Worm (Caenorhabditis elegans): Measurements from ENCODE around the gene ZK669.5.

DNA sequence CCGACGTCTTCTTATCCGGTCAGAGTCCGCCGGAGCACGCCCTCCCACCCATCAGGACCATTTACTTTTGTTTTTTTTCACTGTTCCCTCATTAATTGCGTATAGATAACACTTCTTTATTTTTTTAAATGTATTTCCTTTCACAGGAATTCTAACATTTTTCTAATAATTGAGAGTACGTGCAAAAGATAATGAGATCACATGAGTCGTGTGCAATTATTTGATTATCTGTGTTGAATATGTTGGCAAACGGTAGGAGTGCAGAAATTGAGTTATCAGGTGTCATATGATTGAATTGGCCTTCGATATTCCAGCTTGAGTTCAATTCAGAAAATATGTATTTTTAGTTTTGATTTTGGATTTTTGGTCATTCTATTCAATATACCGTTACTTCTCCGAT is 21.7 kb upstream of the ZK669.5 start:
- no peak for TF ChIP-seq unc-62 (GFP tag; optimal IDR thresholded peaks at IDR 0.05)
- no peak for TF ChIP-seq elt-3 (tag; optimal IDR thresholded peaks at IDR 0.05)
- no peak for TF ChIP-seq lin-13 (tag; optimal IDR thresholded peaks at IDR 0.05)
- no peak for TF ChIP-seq mab-5 (tag; optimal IDR thresholded peaks at IDR 0.05)
- no peak for TF ChIP-seq pha-4 (tag; optimal IDR thresholded peaks at IDR 0.05)
- no peak for TF ChIP-seq lsy-2 (tag; optimal IDR thresholded peaks at IDR 0.05)
- no peak for TF ChIP-seq snpc-4 (tag; optimal IDR thresholded peaks at IDR 0.05)
- TF ChIP-seq blmp-1 (tag; optimal IDR thresholded peaks at IDR 0.05) = no peak
- TF ChIP-seq nhr-28 (tag; optimal IDR thresholded peaks at IDR 0.05) = no peak
- TF ChIP-seq nhr-2 (tag; optimal IDR thresholded peaks at IDR 0.05) = no peak
- TF ChIP-seq unc-39 (tag; optimal IDR thresholded peaks at IDR 0.05) = no peak
- TF ChIP-seq ceh-83 (GFP tag; optimal IDR thresholded peaks at IDR 0.05) = no peak
- no peak for TF ChIP-seq tbx-8 (GFP tag; optimal IDR thresholded peaks at IDR 0.05)
- TF ChIP-seq cnd-1 (tag; optimal IDR thresholded peaks at IDR 0.05) = no peak

Data from whole organism, mixed stage, embryonic.